Worm (Caenorhabditis elegans) whole organism, L1 larva: Measurements from ENCODE around the gene tbc-20.
A peak's percentile ranks its signal among the peaks of the same experiment; 100 is the strongest.

ENCODE experiments used
- C04F5.9 ChIP-seq: sonication (generic microtip); optimal IDR thresholded peaks from 2 replicates; lab custom pipeline; 2016; ENCODE audit warnings: missing genetic modification characterization, missing compliant biosample characterization
- F16B12.6 ChIP-seq: fragments of 150-350 bp; optimal IDR thresholded peaks from 2 replicates; lab custom pipeline; 2014; ENCODE audit warnings: missing biosample characterization, missing genetic modification characterization
- ama-1 ChIP-seq: fragments of 150-350 bp; optimal IDR thresholded peaks from 2 replicates; lab custom pipeline; 2014
- blmp-1 ChIP-seq: fragments of 150-350 bp; optimal IDR thresholded peaks from 2 replicates; lab custom pipeline; 2014; ENCODE audit warnings: missing biosample characterization, missing genetic modification characterization
- efl-1 ChIP-seq, 4 experiments: fragments of 150-350 bp; optimal IDR thresholded peaks in 3 of 4; peaks in 1 of 4; 1 replicate in 1 of 4; 2 replicates in 3 of 4; lab custom pipeline; 2014; ENCODE audit warnings: missing biosample characterization in 2 of 4, missing genetic modification characterization in 2 of 4, missing genetic modification reagents in 2 of 4
- elt-3 ChIP-seq, 6 experiments: fragments of 150-350 bp in 1 of 6; sonication (generic microtip); optimal IDR thresholded peaks; 2 replicates each; lab custom pipeline; 2017 to 2018; ENCODE audit warnings: missing biosample characterization in 6 of 6, missing genetic modification characterization in 6 of 6, inconsistent platforms in 1 of 6
- ets-5 ChIP-seq: fragments of 200-800 bp; sonication (Bioruptor generic); IDR thresholded peaks from 2 replicates; pipeline ENCODE4 v1.3.6; 2022; ENCODE audit warnings: missing genetic modification characterization, missing compliant biosample characterization
- fos-1 ChIP-seq: fragments of 150-350 bp; optimal IDR thresholded peaks from 2 replicates; lab custom pipeline; 2014; ENCODE audit warnings: missing biosample characterization, missing genetic modification characterization
- hpl-2 ChIP-seq: fragments of 150-350 bp; optimal IDR thresholded peaks from 2 replicates; lab custom pipeline; 2014; ENCODE audit warnings: missing biosample characterization, missing genetic modification reagents, missing genetic modification characterization
- lin-15B ChIP-seq: fragments of 150-350 bp; sonication (generic microtip); optimal IDR thresholded peaks from 3 replicates; lab custom pipeline; 2014; ENCODE audit warnings: missing biosample characterization, missing genetic modification characterization
- lsy-2 ChIP-seq, 2 experiments: fragments of 150-350 bp; optimal IDR thresholded peaks; 2 replicates each; lab custom pipeline; 2014; ENCODE audit warnings: missing biosample characterization in 2 of 2, missing genetic modification characterization in 2 of 2
- unc-62 ChIP-seq: fragments of 150-350 bp; optimal IDR thresholded peaks from 2 replicates; lab custom pipeline; 2014; ENCODE audit warnings: missing biosample characterization, missing genetic modification reagents, missing genetic modification characterization
- ztf-4 ChIP-seq: fragments of 150-350 bp; optimal IDR thresholded peaks from 2 replicates; lab custom pipeline; 2014; ENCODE audit warnings: missing biosample characterization, missing genetic modification characterization

The tbc-20 gene

DNA sequence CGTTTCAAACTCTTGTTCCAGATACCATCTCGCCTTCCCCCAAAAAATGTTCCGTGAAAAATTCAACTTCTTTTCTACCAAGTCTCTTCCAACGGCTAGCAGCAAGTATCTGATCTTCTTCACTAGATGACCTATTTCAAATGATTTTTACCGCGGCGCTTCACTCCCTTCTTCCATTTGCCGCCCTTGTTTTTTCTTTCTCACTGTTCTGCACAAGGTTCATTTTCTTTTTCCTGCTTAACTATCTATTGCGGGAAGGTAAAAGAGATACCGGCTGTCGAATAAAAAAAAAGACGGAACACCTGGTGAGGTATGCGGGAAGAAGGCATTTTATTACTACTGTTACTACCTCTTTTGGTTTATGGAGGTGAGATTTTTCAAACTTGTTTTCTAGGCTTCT is 44.7 kb downstream of the tbc-20 start, which contains the start of gene cdh-7:
Gene cdh-7 (plus strand): TSS at position 214 of the 400 bp plus-strand sequence.
- TF ChIP-seq unc-62 (GFP tag; lab: Kevin White, UChicago) (no peak), ztf-4 (tag; lab: Kevin White, UChicago) (no peak), fos-1 (no peak), ama-1 (lab: Kevin White, UChicago) (no peak), C04F5.9 (tag; lab: Kevin White, UChicago) (no peak), lsy-2 (tag; optimal IDR thresholded peaks at IDR 0.05; lab: Kevin White, UChicago) (no peak), blmp-1 (tag; lab: Kevin White, UChicago) (peak; percentile 84)

DNA sequence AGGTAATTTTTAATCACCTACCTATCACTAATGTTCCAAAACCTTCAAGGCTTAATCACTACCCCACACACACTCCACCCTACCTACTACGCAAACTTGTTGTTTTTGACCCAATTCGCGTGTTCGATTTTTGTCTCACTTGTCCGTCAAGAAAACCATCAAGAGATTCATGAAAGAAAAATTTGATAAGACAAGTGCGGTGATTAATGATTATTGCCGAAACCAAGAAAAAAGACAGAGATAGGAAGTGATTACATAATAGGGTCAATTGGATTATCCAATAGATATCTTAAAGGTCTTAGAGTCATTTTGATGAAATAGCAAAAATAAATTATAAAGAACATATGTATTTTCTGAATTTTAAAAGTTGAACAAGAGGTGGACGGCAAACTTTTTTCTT is 46.0 kb downstream of the tbc-20 start:
- TF ChIP-seq blmp-1 (tag; lab: Kevin White, UChicago) (peak; percentile 86), lin-15B (tag; lab: Kevin White, UChicago) (no peak), elt-3 (tag; optimal IDR thresholded peaks at IDR 0.05; lab: Kevin White, UChicago) (peak in 1 of 6 experiments; percentile 35)
- TF ChIP-seq, all 84 proteins: peak for 2

- TF ChIP-seq ets-5 (GFP tag; lab: Robert Waterston, UW) (no peak), efl-1 (optimal IDR thresholded peaks at IDR 0.05; lab: Kevin White, UChicago) (no peak), efl-1 (GFP tag; optimal IDR thresholded peaks at IDR 0.05 in 1 of 2; lab: Kevin White, UChicago) (peak in 1 of 2 experiments; percentile 76), hpl-2 (GFP tag; lab: Kevin White, UChicago) (no peak), F16B12.6 (tag; lab: Kevin White, UChicago) (no peak)
Measured at ce11 chrII:14849897-14850296, 51.6 kb downstream of the tbc-20 start.
